Fruit fly (Drosophila melanogaster): ENCODE results near the gene CG5783.
A peak's percentile ranks its signal among the peaks of the same experiment; 100 is the strongest.

Gene CG5783

dm6 chr2L:18121367-18122230 is 34.2 kb upstream of the CG5783 start (continued):
- no peak for TF ChIP-seq salm (tag; optimal IDR thresholded peaks at IDR 0.05)
- TF ChIP-seq Dll (GFP tag; IDR thresholded peaks at IDR 0.05; ENCODE audit: partially characterized antibody), result no peak
- no peak for TF ChIP-seq gcm2 (GFP tag; optimal IDR thresholded peaks at IDR 0.05)
- TF ChIP-seq Dref (GFP tag; IDR thresholded peaks at IDR 0.05), result no peak
- no peak for TF ChIP-seq ro (GFP tag; IDR thresholded peaks at IDR 0.05)
- peak; percentile 92 for TF ChIP-seq Med (GFP tag)
- TF ChIP-seq CG10654 (GFP tag; optimal IDR thresholded peaks at IDR 0.05), result no peak
- peak; percentile 13 for TF ChIP-seq CG9817 (tag; optimal IDR thresholded peaks at IDR 0.05)
- TF ChIP-seq CG1024 (GFP tag; IDR thresholded peaks at IDR 0.05), result no peak
- no peak for TF ChIP-seq sna (GFP tag; IDR thresholded peaks at IDR 0.05; ENCODE audit: partially characterized antibody)
- TF ChIP-seq CG17612 (GFP tag; IDR thresholded peaks at IDR 0.05), result no peak
- TF ChIP-seq Max (GFP tag; optimal IDR thresholded peaks at IDR 0.05), result peak; percentile 32
- no peak for TF ChIP-seq cg (GFP tag; optimal IDR thresholded peaks at IDR 0.05)
- TF ChIP-seq schlank (tag; optimal IDR thresholded peaks at IDR 0.05), result no peak
- no peak for TF ChIP-seq MBD-R2 (GFP tag; IDR thresholded peaks at IDR 0.05)
- peak; percentile 59 for TF ChIP-seq pnt (GFP tag; optimal IDR thresholded peaks at IDR 0.05)
- no peak for TF ChIP-seq GATAe (GFP tag; conservative IDR thresholded peaks at IDR 0.05)
- TF ChIP-seq CG14014 (GFP tag; IDR thresholded peaks at IDR 0.05), result 0 out of 2 replicates have a peak, but pooled peaks have one; percentile 18
- TF ChIP-seq CG11247 (GFP tag; IDR thresholded peaks at IDR 0.05), result 0 out of 2 replicates have a peak, but pooled peaks have one; percentile 28
- TF ChIP-seq PHDP (tag; optimal IDR thresholded peaks at IDR 0.05), result peak; percentile 40
- peak; percentile 23; the same call in 1 of the 2 replicates for TF ChIP-seq CG10321 (GFP tag; IDR thresholded peaks at IDR 0.05)
- peak; percentile 20 for TF ChIP-seq bab2 (GFP tag; optimal IDR thresholded peaks at IDR 0.05)
- TF ChIP-seq Nf-YC (tag; optimal IDR thresholded peaks at IDR 0.05), result no peak
- no peak for TF ChIP-seq Lhr (GFP tag; optimal IDR thresholded peaks at IDR 0.05)
- TF ChIP-seq CG12391 (tag; optimal IDR thresholded peaks at IDR 0.05), result no peak
- TF ChIP-seq insv (GFP tag; optimal IDR thresholded peaks at IDR 0.05), result no peak
- no peak for TF ChIP-seq CG15601 (tag; optimal IDR thresholded peaks at IDR 0.05)
- peak; percentile 29 for TF ChIP-seq pb (GFP tag; optimal IDR thresholded peaks at IDR 0.05)
- TF ChIP-seq CG10147 (GFP tag; optimal IDR thresholded peaks at IDR 0.05), result peak; percentile 11
- TF ChIP-seq ftz-f1 (GFP tag; optimal IDR thresholded peaks at IDR 0.05), result no peak
- no peak for TF ChIP-seq br (optimal IDR thresholded peaks at IDR 0.05)
- TF ChIP-seq CG15011 (GFP tag; optimal IDR thresholded peaks at IDR 0.05), result no peak
- no peak for TF ChIP-seq MESR4 (GFP tag; optimal IDR thresholded peaks at IDR 0.05)
- no peak for TF ChIP-seq Dek (tag; optimal IDR thresholded peaks at IDR 0.05)
- TF ChIP-seq Mad (GFP tag; optimal IDR thresholded peaks at IDR 0.05), result no peak
- peak; percentile 48; the same call in 1 of the 2 replicates for TF ChIP-seq CG17328 (GFP tag; IDR thresholded peaks at IDR 0.05)
- TF ChIP-seq CG15269 (tag; optimal IDR thresholded peaks at IDR 0.05), result peak; percentile 42
- TF ChIP-seq HLH4C (GFP tag; IDR thresholded peaks at IDR 0.05; ENCODE audit: partially characterized antibody), result no peak
- TF ChIP-seq CG12299 (tag; optimal IDR thresholded peaks at IDR 0.05), result no peak
- no peak for TF ChIP-seq Hr39 (optimal IDR thresholded peaks at IDR 0.05)
- TF ChIP-seq run (tag; optimal IDR thresholded peaks at IDR 0.05), result no peak
- peak; percentile 79 for TF ChIP-seq sens (GFP tag)
- TF ChIP-seq ttk (GFP tag; IDR thresholded peaks at IDR 0.05), result peak; percentile 48; the same call in 1 of the 2 replicates
- peak; percentile 10 for TF ChIP-seq Myb (GFP tag; optimal IDR thresholded peaks at IDR 0.05)
- peak; percentile 38; the same call in 1 of the 2 replicates for TF ChIP-seq CG32772 (GFP tag; IDR thresholded peaks at IDR 0.05)
- TF ChIP-seq nau (GFP tag; optimal IDR thresholded peaks at IDR 0.05), result peak; percentile 29
- TF ChIP-seq zen (tag; optimal IDR thresholded peaks at IDR 0.05), result no peak
- TF ChIP-seq en (GFP tag; optimal IDR thresholded peaks at IDR 0.05), result no peak
- TF ChIP-seq CG2889 (GFP tag; IDR thresholded peaks at IDR 0.05), result no peak
- peak; percentile 61; the same call in 1 of the 2 replicates for TF ChIP-seq vvl (GFP tag; IDR thresholded peaks at IDR 0.05)

All from whole organism, embryonic.